Worm (Caenorhabditis elegans) whole organism, L1 larva: Measurements from ENCODE around the gene W07E11.1.
A peak's percentile ranks its signal among the peaks of the same experiment; 100 is the strongest.

Experiments used
- C16A3.4 ChIP-seq: fragments of 150-350 bp; optimal IDR thresholded peaks from 2 replicates; lab custom pipeline; 2014; ENCODE audit warnings: missing biosample characterization, missing genetic modification characterization
- C34B4.2 ChIP-seq: sonication (generic microtip); optimal IDR thresholded peaks from 2 replicates; lab custom pipeline; 2017; ENCODE audit warnings: mild to moderate bottlenecking, missing genetic modification characterization, missing compliant biosample characterization
- F16B12.6 ChIP-seq: fragments of 150-350 bp; optimal IDR thresholded peaks from 2 replicates; lab custom pipeline; 2014; ENCODE audit warnings: missing biosample characterization, missing genetic modification characterization
- Y116A8C.19 ChIP-seq: sonication (generic microtip); optimal IDR thresholded peaks from 2 replicates; lab custom pipeline; 2016; ENCODE audit warnings: missing compliant biosample characterization, missing genetic modification characterization, borderline replicate concordance
- alr-1 ChIP-seq: fragments of 200-800 bp; sonication (Bioruptor generic); optimal IDR thresholded peaks from 2 replicates; lab custom pipeline; 2018; ENCODE audit warnings: borderline replicate concordance, mild to moderate bottlenecking, missing genetic modification characterization, missing compliant biosample characterization
- ama-1 ChIP-seq: fragments of 150-350 bp; optimal IDR thresholded peaks from 2 replicates; lab custom pipeline; 2014
- ceh-8 ChIP-seq: fragments of 200-800 bp; sonication (Bioruptor generic); optimal IDR thresholded peaks from 2 replicates; lab custom pipeline; 2018; ENCODE audit warnings: mild to moderate bottlenecking, missing genetic modification characterization, moderate library complexity, missing compliant biosample characterization
- ceh-82 ChIP-seq, 3 experiments: fragments of 150-350 bp in 1 of 3; sonication (generic microtip) in 2 of 3; optimal IDR thresholded peaks; 2 replicates each; lab custom pipeline; 2014 to 2017; ENCODE audit warnings: missing biosample characterization in 3 of 3, missing genetic modification characterization in 3 of 3
- ceh-90 ChIP-seq: sonication (generic microtip); optimal IDR thresholded peaks from 2 replicates; lab custom pipeline; 2016; ENCODE audit warnings: missing genetic modification characterization, missing compliant biosample characterization
- dpl-1 ChIP-seq, 3 experiments: fragments of 150-350 bp in 2 of 3; sonication (generic microtip) in 1 of 3; optimal IDR thresholded peaks; 2 replicates each; lab custom pipeline; 2014 to 2017; ENCODE audit warnings: missing biosample characterization in 3 of 3, missing genetic modification characterization in 3 of 3, missing genetic modification reagents in 3 of 3
- egl-13 ChIP-seq: sonication (generic microtip); optimal IDR thresholded peaks from 2 replicates; lab custom pipeline; 2016; ENCODE audit warnings: missing genotype, missing genetic modification reagents, missing genetic modification characterization, missing compliant biosample characterization
- elt-2 ChIP-seq: sonication (generic microtip); optimal IDR thresholded peaks from 2 replicates; lab custom pipeline; 2016; ENCODE audit warnings: missing genetic modification characterization, mild to moderate bottlenecking, inconsistent platforms, missing compliant biosample characterization, missing genetic modification reagents
- elt-3 ChIP-seq, 6 experiments: fragments of 150-350 bp in 1 of 6; sonication (generic microtip); optimal IDR thresholded peaks; 2 replicates each; lab custom pipeline; 2017 to 2018; ENCODE audit warnings: missing biosample characterization in 6 of 6, missing genetic modification characterization in 6 of 6, inconsistent platforms in 1 of 6
- ets-5 ChIP-seq: fragments of 200-800 bp; sonication (Bioruptor generic); IDR thresholded peaks from 2 replicates; pipeline ENCODE4 v1.3.6; 2022; ENCODE audit warnings: missing genetic modification characterization, missing compliant biosample characterization
- fkh-4 ChIP-seq: sonication (generic microtip); optimal IDR thresholded peaks from 2 replicates; lab custom pipeline; 2016; ENCODE audit warnings: missing compliant biosample characterization, missing genetic modification characterization, borderline replicate concordance
- fkh-8 ChIP-seq: sonication (generic microtip); optimal IDR thresholded peaks from 2 replicates; lab custom pipeline; 2016; ENCODE audit warnings: mild to moderate bottlenecking, missing genetic modification characterization, missing compliant biosample characterization
- fos-1 ChIP-seq: fragments of 150-350 bp; optimal IDR thresholded peaks from 2 replicates; lab custom pipeline; 2014; ENCODE audit warnings: missing biosample characterization, missing genetic modification characterization
- grh-1 ChIP-seq: fragments of 200-800 bp; sonication (Bioruptor generic); IDR thresholded peaks from 2 replicates; pipeline ENCODE4 v1.3.6; 2022; ENCODE audit warnings: missing genetic modification reagents, missing genetic modification characterization, missing compliant biosample characterization
- hlh-17 ChIP-seq: fragments of 200-800 bp; sonication (Bioruptor generic); optimal IDR thresholded peaks from 2 replicates; lab custom pipeline; 2018; ENCODE audit warnings: missing genetic modification characterization, mild to moderate bottlenecking, missing compliant biosample characterization, moderate library complexity, borderline replicate concordance
- hlh-4 ChIP-seq: sonication (generic microtip); optimal IDR thresholded peaks from 2 replicates; lab custom pipeline; 2016; ENCODE audit warnings: mild to moderate bottlenecking, missing genetic modification characterization, missing compliant biosample characterization
- jun-1 ChIP-seq: fragments of 150-350 bp; optimal IDR thresholded peaks from 2 replicates; lab custom pipeline; 2014; ENCODE audit warnings: missing biosample characterization, missing genetic modification reagents, missing genetic modification characterization
- lin-15B ChIP-seq: fragments of 150-350 bp; sonication (generic microtip); optimal IDR thresholded peaks from 3 replicates; lab custom pipeline; 2014; ENCODE audit warnings: missing biosample characterization, missing genetic modification characterization
- lin-35 ChIP-seq, 2 experiments: fragments of 150-350 bp; optimal IDR thresholded peaks; 2 replicates each; lab custom pipeline; 2014; ENCODE audit warnings: missing biosample characterization in 2 of 2, missing genetic modification characterization in 2 of 2, missing genetic modification reagents in 2 of 2
- lir-3 ChIP-seq: sonication (generic microtip); optimal IDR thresholded peaks from 2 replicates; lab custom pipeline; 2016; ENCODE audit warnings: mild to moderate bottlenecking, missing genetic modification characterization, moderate library complexity, missing compliant biosample characterization; ENCODE audit not compliant: poor library complexity
- lsy-2 ChIP-seq, 2 experiments: fragments of 150-350 bp; optimal IDR thresholded peaks; 2 replicates each; lab custom pipeline; 2014; ENCODE audit warnings: missing biosample characterization in 2 of 2, missing genetic modification characterization in 2 of 2
- mef-2 ChIP-seq: fragments of 150-350 bp; optimal IDR thresholded peaks from 2 replicates; lab custom pipeline; 2014; ENCODE audit warnings: missing biosample characterization, missing genetic modification characterization
- mep-1 ChIP-seq: fragments of 150-350 bp; optimal IDR thresholded peaks from 2 replicates; lab custom pipeline; 2014; ENCODE audit warnings: missing biosample characterization, missing genetic modification characterization
- nhr-11 ChIP-seq: fragments of 150-350 bp; optimal IDR thresholded peaks from 2 replicates; lab custom pipeline; 2014; ENCODE audit warnings: missing biosample characterization, missing genetic modification characterization
- nhr-12 ChIP-seq: sonication (generic microtip); optimal IDR thresholded peaks from 2 replicates; lab custom pipeline; 2017; ENCODE audit warnings: missing biosample characterization, missing genetic modification characterization
- nhr-19 ChIP-seq: fragments of 200-800 bp; sonication (Bioruptor generic); conservative IDR thresholded peaks from 2 replicates; pipeline ENCODE4 v1.3.6; 2022; ENCODE audit warnings: missing genetic modification characterization, missing compliant biosample characterization
- nhr-28 ChIP-seq: fragments of 150-350 bp; optimal IDR thresholded peaks from 2 replicates; lab custom pipeline; 2014; ENCODE audit warnings: missing biosample characterization, missing genetic modification characterization
- nhr-47 ChIP-seq: sonication (generic microtip); optimal IDR thresholded peaks from 2 replicates; lab custom pipeline; 2016; ENCODE audit warnings: mild to moderate bottlenecking, missing genetic modification characterization, moderate library complexity, missing compliant biosample characterization
- nhr-71 ChIP-seq: sonication (generic microtip); optimal IDR thresholded peaks from 2 replicates; lab custom pipeline; 2016; ENCODE audit warnings: mild to moderate bottlenecking, missing genetic modification characterization, moderate library complexity, missing compliant biosample characterization
- nhr-85 ChIP-seq: sonication (generic microtip); peaks from one replicate; lab custom pipeline; 2016; ENCODE audit warnings: missing genetic modification characterization, inconsistent platforms, missing compliant biosample characterization
- pag-3 ChIP-seq: sonication (generic microtip); optimal IDR thresholded peaks from 2 replicates; lab custom pipeline; 2017; ENCODE audit warnings: missing genetic modification characterization, mild to moderate bottlenecking, missing compliant biosample characterization, antibody characterized with exemption, borderline replicate concordance; ENCODE audit not compliant: insufficient read depth
- pax-3 ChIP-seq: fragments of 200-800 bp; sonication (Bioruptor generic); optimal IDR thresholded peaks from 2 replicates; lab custom pipeline; 2018; ENCODE audit warnings: mild to moderate bottlenecking, missing genetic modification characterization, moderate library complexity, missing compliant biosample characterization
- skn-1 ChIP-seq: fragments of 150-350 bp; optimal IDR thresholded peaks from 2 replicates; lab custom pipeline; 2014; ENCODE audit warnings: missing biosample characterization, missing genetic modification characterization
- snu-23 ChIP-seq: sonication (generic microtip); optimal IDR thresholded peaks from 2 replicates; lab custom pipeline; 2016; ENCODE audit warnings: missing genetic modification characterization, missing compliant biosample characterization
- sox-4 ChIP-seq: sonication (generic microtip); optimal IDR thresholded peaks from 2 replicates; lab custom pipeline; 2016; ENCODE audit warnings: missing genetic modification characterization, missing compliant biosample characterization
- sptf-1 ChIP-seq: fragments of 150-350 bp; optimal IDR thresholded peaks from 2 replicates; lab custom pipeline; 2014; ENCODE audit warnings: missing biosample characterization, missing genetic modification characterization
- sup-37 ChIP-seq: fragments of 200-800 bp; sonication (Bioruptor generic); optimal IDR thresholded peaks from 2 replicates; lab custom pipeline; 2018; ENCODE audit warnings: mild to moderate bottlenecking, missing genetic modification characterization, missing compliant biosample characterization
- swsn-7 ChIP-seq: sonication (generic microtip); optimal IDR thresholded peaks from 2 replicates; lab custom pipeline; 2016; ENCODE audit warnings: missing genetic modification characterization, missing compliant biosample characterization
- tlp-1 ChIP-seq: fragments of 150-350 bp; optimal IDR thresholded peaks from 2 replicates; lab custom pipeline; 2014; ENCODE audit warnings: missing biosample characterization, missing genetic modification characterization
- unc-98 ChIP-seq: fragments of 200-800 bp; sonication (Bioruptor generic); IDR thresholded peaks from 2 replicates; pipeline ENCODE4 v1.3.6; 2022; ENCODE audit warnings: missing genetic modification characterization, missing compliant biosample characterization
- xbp-1 ChIP-seq: sonication (generic microtip); optimal IDR thresholded peaks from 2 replicates; lab custom pipeline; 2016; ENCODE audit warnings: missing genetic modification characterization, missing compliant biosample characterization
- zip-4 ChIP-seq: fragments of 200-800 bp; sonication (Bioruptor generic); optimal IDR thresholded peaks from 2 replicates; lab custom pipeline; 2018; ENCODE audit warnings: mild to moderate bottlenecking, missing genetic modification characterization, moderate library complexity, missing compliant biosample characterization
- ztf-11 ChIP-seq, 2 experiments: sonication (generic microtip); optimal IDR thresholded peaks; 2 replicates each; lab custom pipeline; 2016 to 2017; ENCODE audit warnings: missing genetic modification characterization in 2 of 2, missing biosample characterization in 1 of 2, missing compliant biosample characterization in 1 of 2
- ztf-4 ChIP-seq: fragments of 150-350 bp; optimal IDR thresholded peaks from 2 replicates; lab custom pipeline; 2014; ENCODE audit warnings: missing biosample characterization, missing genetic modification characterization

Gene W07E11.1

ce11 chrX:10074233-10074632 lies 10.2 kb upstream of the W07E11.1 start, which contains the start of gene ZC373.5 (continued):
- TF ChIP-seq skn-1 (tag; lab: Kevin White, UChicago) (no peak), nhr-12 (no peak), snu-23 (GFP tag; lab: Kevin White, UChicago) (peak; percentile 27), sup-37 (GFP tag; lab: Kevin White, UChicago) (no peak), elt-2 (tag; lab: Kevin White, UChicago) (peak; percentile 16), egl-13 (tag; lab: Kevin White, UChicago) (no peak), xbp-1 (tag; lab: Kevin White, UChicago) (no peak), sptf-1 (tag; lab: Kevin White, UChicago) (no peak), elt-3 (tag; optimal IDR thresholded peaks at IDR 0.05; lab: Kevin White, UChicago) (no peak), ceh-82 (tag; optimal IDR thresholded peaks at IDR 0.05; lab: Kevin White, UChicago) (no peak), mep-1 (tag; lab: Kevin White, UChicago) (peak; percentile 27), hlh-17 (GFP tag; lab: Kevin White, UChicago) (no peak), nhr-47 (tag; lab: Kevin White, UChicago) (no peak), swsn-7 (no peak), lir-3 (no peak), ama-1 (lab: Kevin White, UChicago) (no peak), grh-1 (GFP tag; lab: Robert Waterston, UW) (no peak), pag-3 (no peak), ztf-11 (tag; optimal IDR thresholded peaks at IDR 0.05; lab: Kevin White, UChicago) (no peak), mef-2 (tag; lab: Kevin White, UChicago) (no peak), nhr-28 (tag; lab: Kevin White, UChicago) (no peak), C16A3.4 (tag; lab: Kevin White, UChicago) (no peak), fkh-4 (tag; lab: Kevin White, UChicago) (no peak), dpl-1 (GFP tag; optimal IDR thresholded peaks at IDR 0.05; lab: Kevin White, UChicago) (no peak), F16B12.6 (no peak), ets-5 (GFP tag; lab: Robert Waterston, UW) (no peak), nhr-71 (tag; lab: Kevin White, UChicago) (peak; percentile 24), tlp-1 (tag; lab: Kevin White, UChicago) (no peak), lsy-2 (tag; optimal IDR thresholded peaks at IDR 0.05; lab: Kevin White, UChicago) (peak in 1 of 2 experiments; percentile 23), unc-98 (GFP tag; lab: Robert Waterston, UW) (no peak), nhr-19 (GFP tag; lab: Robert Waterston, UW) (no peak), lin-15B (no peak), ztf-4 (tag; lab: Kevin White, UChicago) (no peak), sox-4 (tag; lab: Kevin White, UChicago) (no peak), ceh-90 (no peak), alr-1 (tag; lab: Kevin White, UChicago) (no peak), lin-35 (GFP tag; optimal IDR thresholded peaks at IDR 0.05; lab: Kevin White, UChicago) (peak in 1 of 2 experiments; percentile 22), C34B4.2 (tag; lab: Kevin White, UChicago) (no peak), fos-1 (tag; lab: Kevin White, UChicago) (no peak), nhr-85 (tag; lab: Kevin White, UChicago) (peak; percentile 56), fkh-8 (tag; lab: Kevin White, UChicago) (no peak)

- no peak for TF ChIP-seq elt-3 (tag; optimal IDR thresholded peaks at IDR 0.05; lab: Kevin White, UChicago)
- no peak for TF ChIP-seq nhr-85 (tag; lab: Kevin White, UChicago)
- TF ChIP-seq pax-3 (tag; lab: Kevin White, UChicago) = no peak
- TF ChIP-seq hlh-4 (tag; lab: Kevin White, UChicago) = no peak
- no peak for TF ChIP-seq Y116A8C.19 (tag; lab: Kevin White, UChicago)
- TF ChIP-seq ztf-11 (tag; optimal IDR thresholded peaks at IDR 0.05; lab: Kevin White, UChicago) = no peak
- no peak for TF ChIP-seq ceh-8 (GFP tag; lab: Kevin White, UChicago)
- no peak for TF ChIP-seq jun-1 (tag; lab: Kevin White, UChicago)
- TF ChIP-seq nhr-11 = no peak
- no peak for TF ChIP-seq sup-37 (GFP tag; lab: Kevin White, UChicago)
- TF ChIP-seq zip-4 = no peak
- TF ChIP-seq, all 84 proteins: peak for 0
Measured at ce11 chrX:10074988-10075387, 9.4 kb upstream of the W07E11.1 start, which contains the start of gene dao-4. Gene dao-4 (plus strand): TSS chrX:10075288.
